Worm (Caenorhabditis elegans): Measurements from ENCODE around the gene F46B6.13.

DNA sequence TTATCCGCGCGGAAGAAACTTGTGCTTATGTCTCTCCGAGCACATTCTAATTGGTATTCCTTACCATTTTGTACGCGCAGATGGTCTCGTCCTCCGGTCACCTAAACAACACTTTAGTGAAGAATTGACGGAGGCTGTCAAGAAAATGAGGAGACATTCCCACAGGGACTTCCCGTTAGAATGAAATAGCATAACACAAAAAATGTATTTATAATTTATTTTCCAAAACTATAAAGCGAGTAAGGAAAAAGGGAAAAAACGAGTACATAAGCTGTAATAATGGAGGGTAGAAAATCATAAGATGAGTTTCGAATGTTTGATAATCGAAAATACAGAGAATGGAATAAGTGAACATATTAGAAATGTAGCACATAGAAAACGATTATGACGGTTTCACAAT lies 23.2 kb downstream of the F46B6.13 start, which contains the start of gene F46B6.12:
- TF ChIP-seq ets-7 (tag; optimal IDR thresholded peaks at IDR 0.05) (no peak), hmg-4 (GFP tag; optimal IDR thresholded peaks at IDR 0.05) (no peak), hnd-1 (tag; optimal IDR thresholded peaks at IDR 0.05) (no peak), sea-1 (GFP tag; conservative IDR thresholded peaks at IDR 0.05) (no peak), ama-1 (optimal IDR thresholded peaks at IDR 0.05) (no peak), aly-1 (tag; optimal IDR thresholded peaks at IDR 0.05) (no peak), tra-4 (tag; optimal IDR thresholded peaks at IDR 0.05) (no peak)

Measured in whole organism, early embryonic.